Worm (Caenorhabditis elegans): ENCODE data around the gene cest-5.2.
"Not testable (repeated sequence)": the region's sequence is repeated elsewhere in the genome, so short reads cannot be mapped to it uniquely, and the experiment has no call there.

cest-5.2 gene

ce11 chrIV:6591010-6591746, 36.5 kb downstream of the cest-5.2 start, which contains the start of the genes nspb-1 and nspb-2:
Gene nspb-1 (minus strand): TSS chrIV:6591110.
Gene nspb-2 (plus strand): TSS chrIV:6591696.
- TF ChIP-seq unc-30 (tag; optimal IDR thresholded peaks at IDR 0.05); ets-5 (GFP tag; IDR thresholded peaks at IDR 0.05); C34B4.2 (tag; optimal IDR thresholded peaks at IDR 0.05): not testable (repeated sequence)

- TF ChIP-seq elt-2 (tag; optimal IDR thresholded peaks at IDR 0.05) (peak; percentile 46), fos-1 (tag; optimal IDR thresholded peaks at IDR 0.05) (no peak), zag-1 (tag; optimal IDR thresholded peaks at IDR 0.05) (no peak)
These were observed 37.7 kb downstream of the cest-5.2 start, which contains the start of the genes lec-11 and irld-7 for ce11 chrIV:6590029-6590428. Gene lec-11 (minus strand): TSS chrIV:6590154. Gene irld-7 (plus strand): TSS chrIV:6590360.

- TF ChIP-seq ztf-4 (tag; optimal IDR thresholded peaks at IDR 0.05) (no peak), pqm-1 (tag; optimal IDR thresholded peaks at IDR 0.05) (no peak), C34B4.2 (tag; optimal IDR thresholded peaks at IDR 0.05) (no peak), grh-1 (GFP tag; IDR thresholded peaks at IDR 0.05) (no peak), aly-2 (tag; optimal IDR thresholded peaks at IDR 0.05) (no peak), fos-1 (tag; optimal IDR thresholded peaks at IDR 0.05) (no peak), ztf-11 (tag; optimal IDR thresholded peaks at IDR 0.05) (no peak)
These were observed 39.6 kb downstream of the cest-5.2 start for ce11 chrIV:6588080-6588613.

- TF ChIP-seq aly-2 (tag; optimal IDR thresholded peaks at IDR 0.05) = peak; percentile 85
- peak; percentile 59 for TF ChIP-seq lin-39 (tag; optimal IDR thresholded peaks at IDR 0.05)
- peak; percentile 48 for TF ChIP-seq pax-3 (tag; optimal IDR thresholded peaks at IDR 0.05)
- TF ChIP-seq hpl-2 (GFP tag; optimal IDR thresholded peaks at IDR 0.05) = peak; percentile 62
- TF ChIP-seq mdl-1 (tag; optimal IDR thresholded peaks at IDR 0.05) = peak in 1 of 2 experiments; percentile 76
- TF ChIP-seq fkh-4 (tag; optimal IDR thresholded peaks at IDR 0.05; ENCODE audit: borderline replicate concordance) = no peak
- peak; percentile 77 for TF ChIP-seq nhr-77 (tag; optimal IDR thresholded peaks at IDR 0.05)
- no peak for TF ChIP-seq pqm-1 (tag; optimal IDR thresholded peaks at IDR 0.05)
- TF ChIP-seq aha-1 (tag; optimal IDR thresholded peaks at IDR 0.05) = peak; percentile 13
- peak; percentile 86 for TF ChIP-seq xbp-1 (tag; optimal IDR thresholded peaks at IDR 0.05)
- peak; percentile 42 for TF ChIP-seq sox-4 (tag; optimal IDR thresholded peaks at IDR 0.05)
- TF ChIP-seq C04F5.9 (tag; optimal IDR thresholded peaks at IDR 0.05) = peak; percentile 28
- peak; percentile 75 for TF ChIP-seq dsc-1 (tag; optimal IDR thresholded peaks at IDR 0.05)
- peak; percentile 79 to 86 (median 83) for TF ChIP-seq dpl-1 (GFP tag; optimal IDR thresholded peaks at IDR 0.05)
- peak; percentile 90 for TF ChIP-seq skn-1 (tag; optimal IDR thresholded peaks at IDR 0.05)
- peak; percentile 26 for TF ChIP-seq pag-3 (tag; optimal IDR thresholded peaks at IDR 0.05; ENCODE audit: borderline replicate concordance, insufficient read depth)
- TF ChIP-seq zag-1 (tag; optimal IDR thresholded peaks at IDR 0.05) = no peak
- peak; percentile 86 to 91 for TF ChIP-seq lin-35 (GFP tag; optimal IDR thresholded peaks at IDR 0.05)
- TF ChIP-seq ces-1 (GFP tag; optimal IDR thresholded peaks at IDR 0.05) = no peak
- TF ChIP-seq C34B4.2 (tag; optimal IDR thresholded peaks at IDR 0.05) = no peak
- no peak for TF ChIP-seq ets-5 (GFP tag; IDR thresholded peaks at IDR 0.05)
- TF ChIP-seq egl-27 (tag; optimal IDR thresholded peaks at IDR 0.05) = no peak
- TF ChIP-seq ceh-63 (GFP tag; optimal IDR thresholded peaks at IDR 0.05) = no peak
- TF ChIP-seq zip-4 (GFP tag; optimal IDR thresholded peaks at IDR 0.05) = peak; percentile 58
- TF ChIP-seq unc-62 (GFP tag; optimal IDR thresholded peaks at IDR 0.05) = no peak
- peak; percentile 66 for TF ChIP-seq lir-3 (tag; optimal IDR thresholded peaks at IDR 0.05; ENCODE audit: poor library complexity)
- peak; percentile 37 for TF ChIP-seq elt-2 (tag; optimal IDR thresholded peaks at IDR 0.05)
- TF ChIP-seq snpc-4 (tag; optimal IDR thresholded peaks at IDR 0.05) = peak; percentile 67
- peak; percentile 88 for TF ChIP-seq mep-1 (tag; optimal IDR thresholded peaks at IDR 0.05)
- TF ChIP-seq efl-1 (optimal IDR thresholded peaks at IDR 0.05) = peak; percentile 88 to 90
- TF ChIP-seq efl-1 (GFP tag; optimal IDR thresholded peaks at IDR 0.05 in 1 of 2) = peak; percentile 83 to 98
- TF ChIP-seq nhr-12 (tag; optimal IDR thresholded peaks at IDR 0.05) = no peak
- TF ChIP-seq grh-1 (GFP tag; IDR thresholded peaks at IDR 0.05) = peak; percentile 74
- peak; percentile 90 for TF ChIP-seq rnt-1 (tag; optimal IDR thresholded peaks at IDR 0.05)
- no peak for TF ChIP-seq sptf-1 (tag; optimal IDR thresholded peaks at IDR 0.05)
- no peak for TF ChIP-seq Y116A8C.19 (tag; optimal IDR thresholded peaks at IDR 0.05; ENCODE audit: borderline replicate concordance)
- no peak for TF ChIP-seq nhr-11 (tag; optimal IDR thresholded peaks at IDR 0.05)
- TF ChIP-seq nhr-76 (tag; optimal IDR thresholded peaks at IDR 0.05) = no peak
- TF ChIP-seq ztf-11 (tag; optimal IDR thresholded peaks at IDR 0.05) = peak in 1 of 2 experiments; percentile 48
These were observed 42.3 kb downstream of the cest-5.2 start, which contains the start of the genes F38A5.2 and dnj-11 for ce11 chrIV:6585397-6585921. Gene F38A5.2 (minus strand): TSS chrIV:6585400. Gene dnj-11 (plus strand): TSS chrIV:6585871.

All from whole organism, L1 larva.